Fruit fly (Drosophila melanogaster): Measurements from ENCODE around the gene pum.

pum gene

DNA sequence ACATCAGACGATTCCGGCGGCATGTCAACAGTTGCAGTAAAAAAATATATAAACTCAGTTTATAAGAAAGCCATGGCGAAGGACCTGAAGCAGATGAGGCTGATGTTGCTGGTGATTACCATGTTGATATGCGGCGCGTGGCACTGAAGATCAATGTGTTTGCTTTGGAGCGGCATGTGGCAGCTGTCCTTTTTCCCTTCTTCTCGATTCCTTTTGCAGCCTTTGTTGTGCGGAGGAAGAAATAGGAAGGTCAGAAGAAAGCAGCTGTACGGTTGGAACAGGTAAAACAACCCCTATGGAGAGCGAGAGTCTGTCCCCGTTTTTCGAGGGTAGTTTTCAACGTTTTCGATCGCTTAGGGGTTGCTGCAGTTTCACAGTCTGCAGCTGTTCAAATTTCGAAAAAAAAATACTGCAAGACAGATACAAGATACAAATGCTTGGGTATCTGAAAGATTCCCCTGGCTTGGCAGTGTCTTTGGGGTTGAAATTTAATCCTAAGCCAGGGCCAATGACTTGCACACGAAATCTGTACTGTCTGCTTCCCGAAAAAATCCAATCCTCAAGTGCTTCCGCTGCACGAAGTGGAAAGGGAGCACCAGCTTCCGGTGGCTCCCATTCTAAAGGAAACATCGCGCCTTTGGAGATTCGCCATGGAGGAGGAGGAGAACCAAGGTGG is 212.5 kb downstream of the pum start (continued):
- peak; percentile 26; the same call in 1 of the 3 replicates for TF ChIP-seq ase (GFP tag; IDR thresholded peaks at IDR 0.05)
- no peak for TF ChIP-seq CG32767 (GFP tag; IDR thresholded peaks at IDR 0.05)
- TF ChIP-seq ac (GFP tag; optimal IDR thresholded peaks at IDR 0.05), result peak; percentile 95
- no peak for TF ChIP-seq insv (GFP tag; optimal IDR thresholded peaks at IDR 0.05)
- no peak for TF ChIP-seq BEAF-32 (GFP tag; optimal IDR thresholded peaks at IDR 0.05)
- TF ChIP-seq Max (GFP tag; optimal IDR thresholded peaks at IDR 0.05), result no peak
- no peak for TF ChIP-seq HLH3B (GFP tag; IDR thresholded peaks at IDR 0.05)
- TF ChIP-seq Gug (GFP tag; IDR thresholded peaks at IDR 0.05), result no peak
- no peak for TF ChIP-seq Optix (GFP tag; IDR thresholded peaks at IDR 0.05)
- TF ChIP-seq dpn (GFP tag; optimal IDR thresholded peaks at IDR 0.05), result no peak
- no peak for TF ChIP-seq CG3838 (GFP tag; optimal IDR thresholded peaks at IDR 0.05)
- no peak; the same call in 1 of the 2 replicates for TF ChIP-seq seq (GFP tag; IDR thresholded peaks at IDR 0.05)
- TF ChIP-seq nmo (GFP tag; optimal IDR thresholded peaks at IDR 0.05), result no peak
- no peak for TF ChIP-seq CG10366 (GFP tag; IDR thresholded peaks at IDR 0.05)
- TF ChIP-seq CG10979 (tag; optimal IDR thresholded peaks at IDR 0.05), result no peak
- TF ChIP-seq Stat92E (GFP tag; optimal IDR thresholded peaks at IDR 0.05), result no peak
- peak; percentile 100 for TF ChIP-seq pros (GFP tag; optimal IDR thresholded peaks at IDR 0.05)
- TF ChIP-seq CG15479 (GFP tag; optimal IDR thresholded peaks at IDR 0.05), result peak; percentile 45
- TF ChIP-seq Med (GFP tag), result peak; percentile 44
- 0 out of 3 replicates have a peak, but pooled peaks have one; percentile 14 for TF ChIP-seq zen2 (GFP tag; IDR thresholded peaks at IDR 0.05; ENCODE audit: partially characterized antibody)
- TF ChIP-seq zen (tag; optimal IDR thresholded peaks at IDR 0.05), result peak; percentile 42

DNA sequence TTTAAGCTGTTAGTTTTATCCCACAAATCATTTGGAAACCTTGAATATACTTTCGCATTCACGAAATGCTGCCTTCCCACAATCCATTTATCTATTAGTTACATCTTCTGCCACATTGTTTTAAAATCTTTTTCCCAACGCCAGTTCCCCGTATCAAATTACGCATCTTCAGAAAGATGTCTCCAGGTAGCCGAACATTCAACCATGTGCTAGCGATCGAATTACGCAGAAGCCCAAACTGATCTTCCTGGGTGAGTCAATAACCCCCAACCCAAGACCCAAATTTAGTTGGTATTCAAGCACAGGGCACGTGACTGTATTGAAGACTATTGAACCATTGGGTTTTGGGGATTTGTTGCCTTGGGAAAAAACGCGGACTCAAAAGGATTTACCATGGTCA is 213.5 kb downstream of the pum start:
- TF ChIP-seq CG2199 (GFP tag; IDR thresholded peaks at IDR 0.05), result 0 out of 3 replicates have a peak, but pooled peaks have one; percentile 26
- no peak for TF ChIP-seq fd102C (GFP tag; optimal IDR thresholded peaks at IDR 0.05)
- TF ChIP-seq twi (tag; optimal IDR thresholded peaks at IDR 0.05), result peak; percentile 89
- TF ChIP-seq Bgb (GFP tag; IDR thresholded peaks at IDR 0.05; ENCODE audit: partially characterized antibody), result no peak
- peak; percentile 34 for TF ChIP-seq HLHmδ (GFP tag; optimal IDR thresholded peaks at IDR 0.05)
- TF ChIP-seq Six4 (GFP tag; optimal IDR thresholded peaks at IDR 0.05), result peak; percentile 12
- TF ChIP-seq grn (GFP tag; optimal IDR thresholded peaks at IDR 0.05), result peak; percentile 9
- no peak for TF ChIP-seq Kr (GFP tag; optimal IDR thresholded peaks at IDR 0.05)
- TF ChIP-seq pros (GFP tag; optimal IDR thresholded peaks at IDR 0.05), result peak; percentile 96

DNA sequence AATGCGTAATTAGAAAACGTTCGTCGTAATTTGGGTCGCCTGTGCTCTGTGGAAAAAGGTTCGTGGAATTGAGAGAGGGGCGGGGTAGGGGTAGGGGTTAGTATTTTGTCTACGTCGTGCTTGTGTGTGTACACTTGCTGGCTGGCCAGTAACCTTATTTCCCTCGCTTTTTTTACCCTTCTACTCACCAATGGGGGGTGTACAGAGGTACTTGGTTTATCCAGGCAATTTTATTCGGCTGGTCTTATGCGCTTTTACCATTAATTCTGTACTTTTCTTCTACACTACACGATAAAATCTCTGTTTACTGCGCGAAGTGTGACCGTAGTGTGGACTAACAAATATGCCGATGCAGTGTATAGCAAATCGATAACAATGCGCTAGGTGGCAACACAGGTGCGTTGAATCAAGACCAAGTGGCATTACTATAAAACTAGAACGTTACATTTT is 217.8 kb downstream of the pum start, which contains the start of gene tgo:
Gene tgo, minus strand, starts transcription at position 334 of the 450 bp plus-strand sequence.
- TF ChIP-seq bbx (GFP tag; IDR thresholded peaks at IDR 0.05; ENCODE audit: partially characterized antibody), result peak; percentile 36; the same call in 1 of the 2 replicates
- peak; percentile 72 for TF ChIP-seq kni (GFP tag; optimal IDR thresholded peaks at IDR 0.05)
- TF ChIP-seq CG12769 (tag; optimal IDR thresholded peaks at IDR 0.05), result no peak
- TF ChIP-seq phol (tag; optimal IDR thresholded peaks at IDR 0.05), result peak; percentile 63
- TF ChIP-seq sug (tag; optimal IDR thresholded peaks at IDR 0.05), result peak; percentile 43
- peak; percentile 74 for TF ChIP-seq CG34224 (GFP tag; IDR thresholded peaks at IDR 0.05; ENCODE audit: partially characterized antibody)
- TF ChIP-seq Atf-2 (GFP tag; optimal IDR thresholded peaks at IDR 0.05), result no peak
- peak; percentile 28 for TF ChIP-seq CG12391 (tag; optimal IDR thresholded peaks at IDR 0.05)
- no peak for TF ChIP-seq CG11093 (GFP tag; IDR thresholded peaks at IDR 0.05)
- TF ChIP-seq Hmx (GFP tag; optimal IDR thresholded peaks at IDR 0.05), result no peak
- peak; percentile 43 for TF ChIP-seq CG30020 (tag; optimal IDR thresholded peaks at IDR 0.05)
- peak; percentile 9 for TF ChIP-seq CG9727 (GFP tag; optimal IDR thresholded peaks at IDR 0.05)
- TF ChIP-seq Stat92E (GFP tag; optimal IDR thresholded peaks at IDR 0.05), result peak in 1 of 3 experiments; percentile 42
- TF ChIP-seq Dref (GFP tag; IDR thresholded peaks at IDR 0.05), result peak; percentile 89
- TF ChIP-seq knrl (GFP tag; IDR thresholded peaks at IDR 0.05; ENCODE audit: partially characterized antibody), result peak; percentile 47; the same call in 1 of the 3 replicates
- peak; percentile 46 for TF ChIP-seq HLH4C (GFP tag; IDR thresholded peaks at IDR 0.05; ENCODE audit: partially characterized antibody)
- 0 out of 2 replicates have a peak, but pooled peaks have one; percentile 23 for TF ChIP-seq sna (GFP tag; IDR thresholded peaks at IDR 0.05; ENCODE audit: partially characterized antibody)
- peak; percentile 75 for TF ChIP-seq CG15514 (GFP tag; optimal IDR thresholded peaks at IDR 0.05)
